Worm (Caenorhabditis elegans) whole organism, L1 larva: ENCODE measurements around the gene W08F4.7.
A peak's percentile ranks its signal among the peaks of the same experiment; 100 is the strongest.
"Not testable (repeated sequence)": the region's sequence is repeated elsewhere in the genome, so short reads cannot be mapped to it uniquely, and the experiment has no call there.

Experiments
- C34B4.2 ChIP-seq: sonication (generic microtip); optimal IDR thresholded peaks from 2 replicates; lab custom pipeline; 2017; ENCODE audit warnings: mild to moderate bottlenecking, missing genetic modification characterization, missing compliant biosample characterization
- F16B12.6 ChIP-seq: fragments of 150-350 bp; optimal IDR thresholded peaks from 2 replicates; lab custom pipeline; 2014; ENCODE audit warnings: missing biosample characterization, missing genetic modification characterization
- aly-2 ChIP-seq: fragments of 150-350 bp; optimal IDR thresholded peaks from 2 replicates; lab custom pipeline; 2014; ENCODE audit warnings: missing biosample characterization, missing genetic modification characterization
- ceh-63 ChIP-seq: fragments of 200-800 bp; sonication (Bioruptor generic); optimal IDR thresholded peaks from 2 replicates; lab custom pipeline; 2018; ENCODE audit warnings: mild to moderate bottlenecking, missing genetic modification characterization, missing compliant biosample characterization
- ceh-88 ChIP-seq: fragments of 200-800 bp; sonication (Bioruptor generic); IDR thresholded peaks from 2 replicates; pipeline ENCODE4 v1.3.6; 2022; ENCODE audit warnings: missing genetic modification characterization, missing compliant biosample characterization
- ceh-90 ChIP-seq: sonication (generic microtip); optimal IDR thresholded peaks from 2 replicates; lab custom pipeline; 2016; ENCODE audit warnings: missing genetic modification characterization, missing compliant biosample characterization
- dpl-1 ChIP-seq, 3 experiments: fragments of 150-350 bp in 2 of 3; sonication (generic microtip) in 1 of 3; optimal IDR thresholded peaks; 2 replicates each; lab custom pipeline; 2014 to 2017; ENCODE audit warnings: missing biosample characterization in 3 of 3, missing genetic modification characterization in 3 of 3, missing genetic modification reagents in 3 of 3
- efl-3 ChIP-seq: fragments of 200-800 bp; sonication (Bioruptor generic); optimal IDR thresholded peaks from 2 replicates; lab custom pipeline; 2018; ENCODE audit warnings: mild to moderate bottlenecking, missing genetic modification characterization, missing compliant biosample characterization
- egl-13 ChIP-seq: sonication (generic microtip); optimal IDR thresholded peaks from 2 replicates; lab custom pipeline; 2016; ENCODE audit warnings: missing genotype, missing genetic modification reagents, missing genetic modification characterization, missing compliant biosample characterization
- elt-2 ChIP-seq: sonication (generic microtip); optimal IDR thresholded peaks from 2 replicates; lab custom pipeline; 2016; ENCODE audit warnings: missing genetic modification characterization, mild to moderate bottlenecking, inconsistent platforms, missing compliant biosample characterization, missing genetic modification reagents
- elt-3 ChIP-seq, 6 experiments: fragments of 150-350 bp in 1 of 6; sonication (generic microtip); optimal IDR thresholded peaks; 2 replicates each; lab custom pipeline; 2017 to 2018; ENCODE audit warnings: missing biosample characterization in 6 of 6, missing genetic modification characterization in 6 of 6, inconsistent platforms in 1 of 6
- ets-5 ChIP-seq: fragments of 200-800 bp; sonication (Bioruptor generic); IDR thresholded peaks from 2 replicates; pipeline ENCODE4 v1.3.6; 2022; ENCODE audit warnings: missing genetic modification characterization, missing compliant biosample characterization
- fkh-10 ChIP-seq: sonication (generic microtip); optimal IDR thresholded peaks from 2 replicates; lab custom pipeline; 2017; ENCODE audit warnings: missing biosample characterization, missing genetic modification reagents, missing genetic modification characterization
- fkh-4 ChIP-seq: sonication (generic microtip); optimal IDR thresholded peaks from 2 replicates; lab custom pipeline; 2016; ENCODE audit warnings: missing compliant biosample characterization, missing genetic modification characterization, borderline replicate concordance
- fkh-8 ChIP-seq: sonication (generic microtip); optimal IDR thresholded peaks from 2 replicates; lab custom pipeline; 2016; ENCODE audit warnings: mild to moderate bottlenecking, missing genetic modification characterization, missing compliant biosample characterization
- fos-1 ChIP-seq: fragments of 150-350 bp; optimal IDR thresholded peaks from 2 replicates; lab custom pipeline; 2014; ENCODE audit warnings: missing biosample characterization, missing genetic modification characterization
- grh-1 ChIP-seq: fragments of 200-800 bp; sonication (Bioruptor generic); IDR thresholded peaks from 2 replicates; pipeline ENCODE4 v1.3.6; 2022; ENCODE audit warnings: missing genetic modification reagents, missing genetic modification characterization, missing compliant biosample characterization
- irx-1 ChIP-seq: sonication (generic microtip); optimal IDR thresholded peaks from 2 replicates; lab custom pipeline; 2016; ENCODE audit warnings: missing genetic modification characterization, missing compliant biosample characterization
- lin-14 ChIP-seq: fragments of 200-800 bp; sonication (Bioruptor generic); optimal IDR thresholded peaks from 2 replicates; lab custom pipeline; 2018; ENCODE audit warnings: mild to moderate bottlenecking, missing genetic modification characterization, moderate library complexity, missing compliant biosample characterization
- lin-15B ChIP-seq: fragments of 150-350 bp; sonication (generic microtip); optimal IDR thresholded peaks from 3 replicates; lab custom pipeline; 2014; ENCODE audit warnings: missing biosample characterization, missing genetic modification characterization
- lin-35 ChIP-seq, 2 experiments: fragments of 150-350 bp; optimal IDR thresholded peaks; 2 replicates each; lab custom pipeline; 2014; ENCODE audit warnings: missing biosample characterization in 2 of 2, missing genetic modification characterization in 2 of 2, missing genetic modification reagents in 2 of 2
- lin-39 ChIP-seq: fragments of 150-350 bp; optimal IDR thresholded peaks from 2 replicates; lab custom pipeline; 2014; ENCODE audit warnings: missing biosample characterization, missing genetic modification reagents, missing genetic modification characterization
- lir-3 ChIP-seq: sonication (generic microtip); optimal IDR thresholded peaks from 2 replicates; lab custom pipeline; 2016; ENCODE audit warnings: mild to moderate bottlenecking, missing genetic modification characterization, moderate library complexity, missing compliant biosample characterization; ENCODE audit not compliant: poor library complexity
- lsy-2 ChIP-seq, 2 experiments: fragments of 150-350 bp; optimal IDR thresholded peaks; 2 replicates each; lab custom pipeline; 2014; ENCODE audit warnings: missing biosample characterization in 2 of 2, missing genetic modification characterization in 2 of 2
- mab-9 ChIP-seq: fragments of 200-800 bp; sonication (Bioruptor generic); IDR thresholded peaks from 2 replicates; pipeline ENCODE4 v1.3.6; 2022; ENCODE audit warnings: missing genetic modification reagents, missing genetic modification characterization, missing compliant biosample characterization
- mdl-1 ChIP-seq, 2 experiments: fragments of 150-350 bp; optimal IDR thresholded peaks; 2 replicates each; lab custom pipeline; 2014 to 2017; ENCODE audit warnings: missing biosample characterization in 2 of 2, missing genetic modification characterization in 2 of 2, inconsistent platforms in 1 of 2
- mef-2 ChIP-seq: fragments of 150-350 bp; optimal IDR thresholded peaks from 2 replicates; lab custom pipeline; 2014; ENCODE audit warnings: missing biosample characterization, missing genetic modification characterization
- mep-1 ChIP-seq: fragments of 150-350 bp; optimal IDR thresholded peaks from 2 replicates; lab custom pipeline; 2014; ENCODE audit warnings: missing biosample characterization, missing genetic modification characterization
- nhr-11 ChIP-seq: fragments of 150-350 bp; optimal IDR thresholded peaks from 2 replicates; lab custom pipeline; 2014; ENCODE audit warnings: missing biosample characterization, missing genetic modification characterization
- nhr-12 ChIP-seq: sonication (generic microtip); optimal IDR thresholded peaks from 2 replicates; lab custom pipeline; 2017; ENCODE audit warnings: missing biosample characterization, missing genetic modification characterization
- nhr-20 ChIP-seq: sonication (generic microtip); optimal IDR thresholded peaks from 2 replicates; lab custom pipeline; 2016; ENCODE audit warnings: mild to moderate bottlenecking, missing genetic modification characterization, missing compliant biosample characterization
- nhr-47 ChIP-seq: sonication (generic microtip); optimal IDR thresholded peaks from 2 replicates; lab custom pipeline; 2016; ENCODE audit warnings: mild to moderate bottlenecking, missing genetic modification characterization, moderate library complexity, missing compliant biosample characterization
- nhr-71 ChIP-seq: sonication (generic microtip); optimal IDR thresholded peaks from 2 replicates; lab custom pipeline; 2016; ENCODE audit warnings: mild to moderate bottlenecking, missing genetic modification characterization, moderate library complexity, missing compliant biosample characterization
- nhr-84 ChIP-seq: sonication (generic microtip); optimal IDR thresholded peaks from 2 replicates; lab custom pipeline; 2017; ENCODE audit warnings: missing biosample characterization, missing genetic modification characterization
- nhr-90 ChIP-seq: sonication (generic microtip); optimal IDR thresholded peaks from 2 replicates; lab custom pipeline; 2016; ENCODE audit warnings: mild to moderate bottlenecking, missing genetic modification characterization, missing compliant biosample characterization; ENCODE audit not compliant: poor library complexity
- pag-3 ChIP-seq: sonication (generic microtip); optimal IDR thresholded peaks from 2 replicates; lab custom pipeline; 2017; ENCODE audit warnings: missing genetic modification characterization, mild to moderate bottlenecking, missing compliant biosample characterization, antibody characterized with exemption, borderline replicate concordance; ENCODE audit not compliant: insufficient read depth
- pqm-1 ChIP-seq: sonication (generic microtip); optimal IDR thresholded peaks from 3 replicates; lab custom pipeline; 2017; ENCODE audit warnings: missing biosample characterization, missing genetic modification characterization
- snpc-4 ChIP-seq: fragments of 150-350 bp; optimal IDR thresholded peaks from 2 replicates; lab custom pipeline; 2014; ENCODE audit warnings: missing biosample characterization, missing genetic modification characterization
- snu-23 ChIP-seq: sonication (generic microtip); optimal IDR thresholded peaks from 2 replicates; lab custom pipeline; 2016; ENCODE audit warnings: missing genetic modification characterization, missing compliant biosample characterization
- unc-130 ChIP-seq: fragments of 150-350 bp; optimal IDR thresholded peaks from 2 replicates; lab custom pipeline; 2017; ENCODE audit warnings: missing biosample characterization, missing genetic modification characterization, inconsistent platforms
- unc-98 ChIP-seq: fragments of 200-800 bp; sonication (Bioruptor generic); IDR thresholded peaks from 2 replicates; pipeline ENCODE4 v1.3.6; 2022; ENCODE audit warnings: missing genetic modification characterization, missing compliant biosample characterization
- ztf-4 ChIP-seq: fragments of 150-350 bp; optimal IDR thresholded peaks from 2 replicates; lab custom pipeline; 2014; ENCODE audit warnings: missing biosample characterization, missing genetic modification characterization

The W08F4.7 gene

ce11 chrII:622478-622877 lies 44.9 kb upstream of the W08F4.7 start (continued):
- no peak for TF ChIP-seq nhr-11 (tag; lab: Kevin White, UChicago)
- TF ChIP-seq F16B12.6 (tag; lab: Kevin White, UChicago): peak; percentile 6
- TF ChIP-seq nhr-12 (tag; lab: Kevin White, UChicago): no peak
- TF ChIP-seq C34B4.2 (tag; lab: Kevin White, UChicago): no peak
- TF ChIP-seq lsy-2 (tag; optimal IDR thresholded peaks at IDR 0.05; lab: Kevin White, UChicago): peak in 1 of 2 experiments; percentile 8

ce11 chrII:621141-621540 lies 43.6 kb upstream of the W08F4.7 start:
- TF ChIP-seq grh-1 (GFP tag; lab: Robert Waterston, UW) (no peak), lin-35 (GFP tag; optimal IDR thresholded peaks at IDR 0.05; lab: Kevin White, UChicago) (peak in 1 of 2 experiments; percentile 18), elt-2 (tag; lab: Kevin White, UChicago) (peak; percentile 15), ceh-88 (GFP tag; lab: Robert Waterston, UW) (no peak)

ce11 chrII:614701-615100 lies 37.2 kb upstream of the W08F4.7 start:
- TF ChIP-seq dpl-1 (GFP tag; optimal IDR thresholded peaks at IDR 0.05; lab: Kevin White, UChicago) (no peak), efl-3 (GFP tag; lab: Kevin White, UChicago) (no peak), irx-1 (no peak), ceh-63 (GFP tag; lab: Kevin White, UChicago) (no peak), fos-1 (tag; lab: Kevin White, UChicago) (no peak), pqm-1 (no peak), mab-9 (no peak), lir-3 (tag; lab: Kevin White, UChicago) (no peak), nhr-20 (tag; lab: Kevin White, UChicago) (no peak), fkh-4 (tag; lab: Kevin White, UChicago) (no peak), pag-3 (tag; lab: Kevin White, UChicago) (no peak), fkh-8 (tag; lab: Kevin White, UChicago) (no peak), ceh-90 (tag; lab: Kevin White, UChicago) (no peak), nhr-71 (tag; lab: Kevin White, UChicago) (no peak), nhr-11 (tag; lab: Kevin White, UChicago) (no peak), mef-2 (no peak), unc-130 (tag; lab: Kevin White, UChicago) (no peak), snpc-4 (tag; lab: Kevin White, UChicago) (no peak), egl-13 (tag; lab: Kevin White, UChicago) (no peak)
- TF ChIP-seq, all 84 proteins: peak for 0

ce11 chrII:612361-612760 lies 34.8 kb upstream of the W08F4.7 start, which contains the start of gene clec-118:
TSS of gene clec-118 (minus strand) at chrII:612461.
- not testable (repeated sequence) for TF ChIP-seq lin-15B (tag; lab: Kevin White, UChicago); nhr-47 (tag; lab: Kevin White, UChicago); snu-23 (GFP tag; lab: Kevin White, UChicago)
- TF ChIP-seq, all 84 proteins: peak for 0; not testable (repeated sequence) for 84

ce11 chrII:608757-609156 lies 31.2 kb upstream of the W08F4.7 start, which contains the start of gene W04H10.1:
TSS of gene W04H10.1 (plus strand) at chrII:609057.
- TF ChIP-seq mdl-1 (tag; optimal IDR thresholded peaks at IDR 0.05; lab: Kevin White, UChicago) (no peak), ztf-4 (tag; lab: Kevin White, UChicago) (no peak), ceh-63 (GFP tag; lab: Kevin White, UChicago) (no peak), elt-3 (tag; optimal IDR thresholded peaks at IDR 0.05; lab: Kevin White, UChicago) (no peak), fkh-4 (tag; lab: Kevin White, UChicago) (no peak), egl-13 (tag; lab: Kevin White, UChicago) (no peak), nhr-90 (no peak), ets-5 (GFP tag; lab: Robert Waterston, UW) (no peak), mep-1 (tag; lab: Kevin White, UChicago) (no peak), fkh-10 (GFP tag; lab: Kevin White, UChicago) (no peak), lin-39 (tag; lab: Kevin White, UChicago) (no peak), nhr-84 (no peak), unc-98 (GFP tag; lab: Robert Waterston, UW) (no peak), mef-2 (no peak), aly-2 (no peak), lin-14 (GFP tag; lab: Kevin White, UChicago) (no peak), pag-3 (tag; lab: Kevin White, UChicago) (no peak)
